Worm (Caenorhabditis elegans) whole organism, midembryonic: ENCODE data around the gene figl-1.
A peak's percentile ranks its signal among the peaks of the same experiment; 100 is the strongest.
"Not testable (repeated sequence)": the region's sequence is repeated elsewhere in the genome, so short reads cannot be mapped to it uniquely, and the experiment has no call there.

ENCODE experiments used
- T22C8.4 ChIP-seq: fragments of 200-800 bp; sonication (Bioruptor generic); IDR thresholded peaks from 2 replicates; pipeline ENCODE4 v1.3.6; 2022; ENCODE audit warnings: missing genetic modification characterization, missing compliant biosample characterization
- cog-1 ChIP-seq: sonication (generic microtip); optimal IDR thresholded peaks from 2 replicates; lab custom pipeline; 2016; ENCODE audit warnings: missing genetic modification characterization, missing compliant biosample characterization
- flt-1 ChIP-seq: fragments of 200-800 bp; sonication (Bioruptor generic); IDR thresholded peaks from 2 replicates; pipeline ENCODE4 v1.3.6; 2022; ENCODE audit warnings: missing genetic modification characterization, missing compliant biosample characterization
- klf-2 ChIP-seq: fragments of 200-800 bp; sonication (Bioruptor generic); conservative IDR thresholded peaks from 2 replicates; pipeline ENCODE4 v1.3.6; 2022; ENCODE audit warnings: missing genetic modification reagents, missing genetic modification characterization, missing compliant biosample characterization
- med-1 ChIP-seq: sonication (generic microtip); optimal IDR thresholded peaks from 2 replicates; lab custom pipeline; 2017; ENCODE audit warnings: missing genetic modification characterization, mild to moderate bottlenecking, missing compliant biosample characterization, antibody characterized with exemption, missing genetic modification reagents; ENCODE audit not compliant: insufficient read depth
- ref-1 ChIP-seq: fragments of 200-800 bp; sonication (Bioruptor generic); conservative IDR thresholded peaks from 2 replicates; pipeline ENCODE4 v1.3.6; 2022; ENCODE audit warnings: missing genetic modification reagents, missing genetic modification characterization, missing compliant biosample characterization
- tab-1 ChIP-seq: fragments of 200-800 bp; sonication (Bioruptor generic); IDR thresholded peaks from 2 replicates; pipeline ENCODE4 v1.3.6; 2022; ENCODE audit warnings: missing genetic modification characterization, missing compliant biosample characterization
- ztf-23 ChIP-seq: fragments of 200-800 bp; sonication (Bioruptor generic); IDR thresholded peaks from 2 replicates; pipeline ENCODE4 v1.3.6; 2022; ENCODE audit warnings: missing genetic modification reagents, missing genetic modification characterization, missing compliant biosample characterization
- ztf-29 ChIP-seq: fragments of 200-800 bp; sonication (Bioruptor generic); IDR thresholded peaks from 2 replicates; pipeline ENCODE4 v1.3.6; 2022; ENCODE audit warnings: missing genetic modification reagents, missing genetic modification characterization, missing compliant biosample characterization

Gene figl-1

DNA sequence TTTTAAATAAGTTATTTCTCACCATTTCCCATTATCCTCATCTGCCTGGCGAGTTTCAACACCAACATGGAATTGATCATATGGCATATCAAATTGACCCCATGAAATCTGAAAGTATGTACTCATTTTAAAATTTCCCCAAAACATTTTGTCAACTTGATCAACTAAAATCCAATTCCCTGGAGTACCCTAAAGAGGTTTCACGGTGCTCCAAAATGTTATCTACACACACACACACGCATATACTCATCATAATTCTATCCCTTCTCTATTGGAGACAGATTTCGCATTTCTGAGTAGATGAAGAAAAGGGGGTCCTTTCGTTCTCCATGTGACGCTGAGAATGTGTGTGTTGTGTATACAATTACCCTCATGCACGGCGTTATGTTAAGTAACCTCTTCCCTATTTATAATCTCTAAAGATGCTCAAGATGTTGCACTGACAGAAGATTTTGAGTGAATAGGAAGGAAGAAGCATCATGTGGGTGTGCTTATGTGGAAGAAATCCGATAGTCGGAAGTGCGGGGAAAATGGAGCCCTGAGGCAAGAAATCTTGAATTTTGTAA is 10.3 kb upstream of the figl-1 start:
- no peak for TF ChIP-seq ztf-23 (GFP tag; lab: Robert Waterston, UW)
- no peak for TF ChIP-seq flt-1 (GFP tag; lab: Robert Waterston, UW)
- TF ChIP-seq cog-1 (tag; lab: Kevin White, UChicago) = no peak
- TF ChIP-seq ztf-29 (GFP tag; lab: Robert Waterston, UW) = no peak
- no peak for TF ChIP-seq klf-2
- TF ChIP-seq T22C8.4 = no peak
- TF ChIP-seq ref-1 (GFP tag; lab: Robert Waterston, UW) = no peak
- no peak for TF ChIP-seq tab-1 (GFP tag; lab: Robert Waterston, UW)
- TF ChIP-seq med-1 (GFP tag; lab: Kevin White, UChicago) = no peak

- no peak for TF ChIP-seq med-1 (GFP tag; lab: Kevin White, UChicago)
Measured at ce11 chrV:4346799-4347198, 1.0 kb upstream of the figl-1 start, which contains the start of gene mcm-7. TSS of gene mcm-7 (plus strand) at chrV:4347166.

ce11 chrV:4346325-4346724 is 526 bp upstream of the figl-1 start, which contains the start of gene hpo-18:
TSS of gene hpo-18 (minus strand) at chrV:4346425.
- TF ChIP-seq ref-1 (GFP tag; lab: Robert Waterston, UW) (no peak), T22C8.4 (no peak), med-1 (GFP tag; lab: Kevin White, UChicago) (no peak), klf-2 (no peak), ztf-23 (GFP tag; lab: Robert Waterston, UW) (no peak), flt-1 (GFP tag; lab: Robert Waterston, UW) (no peak)

DNA sequence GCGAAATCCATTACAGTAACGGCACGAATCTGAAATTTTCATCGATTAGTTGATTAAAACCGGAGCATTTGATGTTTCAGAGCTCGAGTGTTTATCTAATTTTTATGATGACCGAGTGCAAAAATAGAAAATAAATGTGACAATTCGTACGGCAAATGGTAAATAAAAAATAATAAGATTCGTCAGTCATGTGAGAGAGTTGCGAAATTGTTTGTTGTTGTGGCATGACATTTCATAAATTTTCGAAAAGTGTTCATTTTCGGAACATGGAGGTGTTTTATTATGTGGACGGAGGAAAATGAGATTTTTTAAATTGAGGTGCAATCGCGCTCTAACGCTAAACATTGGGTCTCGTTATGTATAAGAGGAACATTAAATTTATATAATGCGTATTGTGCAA is 4.1 kb downstream of the figl-1 start:
- TF ChIP-seq med-1 (GFP tag; lab: Kevin White, UChicago) (no peak), T22C8.4 (no peak), ref-1 (GFP tag; lab: Robert Waterston, UW) (no peak), ztf-23 (GFP tag; lab: Robert Waterston, UW) (no peak), ztf-29 (GFP tag; lab: Robert Waterston, UW) (no peak), tab-1 (GFP tag; lab: Robert Waterston, UW) (no peak), cog-1 (tag; lab: Kevin White, UChicago) (no peak), flt-1 (GFP tag; lab: Robert Waterston, UW) (no peak), klf-2 (no peak)

- TF ChIP-seq cog-1 (tag; lab: Kevin White, UChicago) (no peak), klf-2 (no peak), tab-1 (GFP tag; lab: Robert Waterston, UW) (no peak), ztf-23 (GFP tag; lab: Robert Waterston, UW) (no peak), ztf-29 (GFP tag; lab: Robert Waterston, UW) (no peak), T22C8.4 (no peak)
Measured at ce11 chrV:4341208-4341607, 4.6 kb downstream of the figl-1 start, which contains the start of gene glrx-3. TSS of gene glrx-3 (minus strand) at chrV:4341308.

- TF ChIP-seq flt-1 (GFP tag; lab: Robert Waterston, UW) (no peak), tab-1 (GFP tag; lab: Robert Waterston, UW) (no peak), cog-1 (tag; lab: Kevin White, UChicago) (no peak), med-1 (GFP tag; lab: Kevin White, UChicago) (no peak), ztf-29 (GFP tag; lab: Robert Waterston, UW) (no peak), T22C8.4 (no peak), klf-2 (no peak), ztf-23 (GFP tag; lab: Robert Waterston, UW) (no peak), ref-1 (GFP tag; lab: Robert Waterston, UW) (no peak)
Measured at ce11 chrV:4339479-4339878, 6.3 kb downstream of the figl-1 start.

- not testable (repeated sequence) for TF ChIP-seq flt-1 (GFP tag; lab: Robert Waterston, UW); T22C8.4; klf-2
Measured at ce11 chrV:4336462-4336861, 9.3 kb downstream of the figl-1 start, which contains the start of gene irld-1. TSS of gene irld-1 (plus strand) at chrV:4336762.

ce11 chrV:4335724-4336123 is 10.1 kb downstream of the figl-1 start:
- TF ChIP-seq flt-1 (GFP tag; lab: Robert Waterston, UW) (0 out of 2 replicates have a peak, but pooled peaks have one; percentile 42), T22C8.4 (0 out of 2 replicates have a peak, but pooled peaks have one; percentile 18)

DNA sequence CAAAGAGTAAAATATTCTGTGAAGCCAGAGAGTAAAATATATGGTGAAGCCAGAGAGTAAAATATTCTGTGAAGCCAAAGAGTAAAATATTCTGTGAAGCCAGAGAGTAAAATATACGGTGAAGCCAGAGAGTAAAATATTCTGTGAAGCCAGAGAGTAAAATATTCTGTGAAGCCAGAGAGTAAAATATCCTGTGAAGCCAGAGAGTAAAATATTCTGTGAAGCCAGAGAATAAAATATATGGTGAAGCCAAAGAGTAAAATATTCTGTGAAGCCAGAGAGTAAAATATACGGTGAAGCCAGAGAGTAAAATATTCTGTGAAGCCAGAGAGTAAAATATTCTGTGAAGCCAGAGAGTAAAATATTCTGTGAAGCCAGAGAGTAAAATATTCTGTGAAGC is 12.3 kb downstream of the figl-1 start:
- peak; percentile 61; the same call in 1 of the 2 replicates for TF ChIP-seq flt-1 (GFP tag; lab: Robert Waterston, UW)

- TF ChIP-seq ztf-29 (GFP tag; lab: Robert Waterston, UW) = no peak
- no peak for TF ChIP-seq T22C8.4
- TF ChIP-seq med-1 (GFP tag; lab: Kevin White, UChicago) = no peak
Measured at ce11 chrV:4332450-4332849, 13.3 kb downstream of the figl-1 start, which contains the start of gene oac-12. TSS of gene oac-12 (minus strand) at chrV:4332550.

DNA sequence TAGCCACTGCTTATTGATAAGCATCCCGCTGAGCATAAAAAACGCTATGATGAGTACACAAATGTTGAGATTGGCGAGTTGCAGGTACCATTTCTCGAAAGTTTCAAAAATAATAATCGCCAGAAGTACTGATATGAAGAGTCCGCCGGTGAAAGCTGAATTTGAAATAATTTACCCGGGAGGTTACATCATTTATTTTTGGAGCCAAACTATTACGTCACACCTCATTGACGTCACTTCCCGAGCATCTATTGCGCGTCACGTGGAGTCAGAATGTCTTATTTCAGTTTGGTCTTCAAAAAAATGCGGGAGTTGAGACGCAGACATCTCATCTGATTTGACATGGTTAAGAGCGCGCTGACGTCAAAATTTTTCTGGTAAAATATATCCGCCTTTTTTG is 15.0 kb downstream of the figl-1 start:
- TF ChIP-seq klf-2 (no peak), T22C8.4 (no peak), ztf-23 (GFP tag; lab: Robert Waterston, UW) (no peak), med-1 (GFP tag; lab: Kevin White, UChicago) (no peak), cog-1 (tag; lab: Kevin White, UChicago) (no peak), tab-1 (GFP tag; lab: Robert Waterston, UW) (no peak), ztf-29 (GFP tag; lab: Robert Waterston, UW) (no peak), ref-1 (GFP tag; lab: Robert Waterston, UW) (no peak), flt-1 (GFP tag; lab: Robert Waterston, UW) (no peak)
